Worm (Caenorhabditis elegans) whole organism, L4 larva: ENCODE data around the gene Y60C6A.1.
A peak's percentile ranks its signal among the peaks of the same experiment; 100 is the strongest.

Experiments
- F10B5.3 ChIP-seq: sonication (generic microtip); optimal IDR thresholded peaks from 2 replicates; lab custom pipeline; 2016; ENCODE audit warnings: mild to moderate bottlenecking, missing genetic modification characterization, missing compliant biosample characterization
- F49E8.2 ChIP-seq: sonication (generic microtip); optimal IDR thresholded peaks from 2 replicates; lab custom pipeline; 2016; ENCODE audit warnings: missing compliant biosample characterization, mild to moderate bottlenecking, missing genetic modification characterization, borderline replicate concordance
- T26A8.4 ChIP-seq: fragments of 200-800 bp; sonication (Bioruptor generic); IDR thresholded peaks from 2 replicates; pipeline ENCODE4 v1.3.6; 2022; ENCODE audit warnings: missing genetic modification characterization, missing compliant biosample characterization
- aha-1 ChIP-seq: fragments of 150-350 bp; peaks from one replicate; lab custom pipeline; 2014; ENCODE audit warnings: missing biosample characterization, missing genetic modification characterization
- ceh-20 ChIP-seq: fragments of 200-800 bp; sonication (Bioruptor generic); IDR thresholded peaks from 2 replicates; pipeline ENCODE4 v1.3.6; 2022; ENCODE audit warnings: missing genetic modification reagents, missing genetic modification characterization, missing compliant biosample characterization
- ceh-44 ChIP-seq: fragments of 200-800 bp; sonication (Bioruptor generic); IDR thresholded peaks from 2 replicates; pipeline ENCODE4 v1.3.6; 2022; ENCODE audit warnings: missing genetic modification reagents, missing genetic modification characterization, missing compliant biosample characterization
- ces-1 ChIP-seq: fragments of 150-350 bp; sonication (generic microtip); optimal IDR thresholded peaks from 4 replicates; lab custom pipeline; 2014; ENCODE audit warnings: missing biosample characterization, missing genetic modification reagents, missing genetic modification characterization
- daf-16 ChIP-seq, 3 experiments: sonication (generic microtip); optimal IDR thresholded peaks; 2 replicates each; lab custom pipeline; 2016 to 2017; ENCODE audit warnings: missing genetic modification characterization in 3 of 3, missing genetic modification reagents in 3 of 3, mild to moderate bottlenecking in 2 of 3, missing compliant biosample characterization in 2 of 3, missing biosample characterization in 1 of 3, moderate library complexity in 1 of 3
- daf-19 ChIP-seq: fragments of 200-800 bp; sonication (Bioruptor generic); conservative IDR thresholded peaks from 2 replicates; pipeline ENCODE4 v1.3.6; 2022; ENCODE audit warnings: missing genetic modification characterization, missing compliant biosample characterization
- dmd-9 ChIP-seq: fragments of 200-800 bp; sonication (Bioruptor generic); IDR thresholded peaks from 2 replicates; pipeline ENCODE4 v1.3.6; 2022; ENCODE audit warnings: missing genetic modification reagents, missing genetic modification characterization, missing compliant biosample characterization
- duxl-1 ChIP-seq: sonication (generic microtip); optimal IDR thresholded peaks from 2 replicates; lab custom pipeline; 2016; ENCODE audit warnings: mild to moderate bottlenecking, missing genetic modification characterization, moderate library complexity, missing compliant biosample characterization; ENCODE audit not compliant: poor library complexity
- fkh-10 ChIP-seq: fragments of 150-350 bp; optimal IDR thresholded peaks from 2 replicates; lab custom pipeline; 2014; ENCODE audit warnings: missing biosample characterization, missing genetic modification reagents, missing genetic modification characterization
- gei-8 ChIP-seq: fragments of 200-800 bp; sonication (Bioruptor generic); optimal IDR thresholded peaks from 2 replicates; lab custom pipeline; 2018; ENCODE audit warnings: mild to moderate bottlenecking, missing genetic modification characterization, missing compliant biosample characterization
- hif-1 ChIP-seq, 2 experiments: sonication (generic microtip); optimal IDR thresholded peaks; 2 replicates each; lab custom pipeline; 2016 to 2017; ENCODE audit warnings: missing compliant biosample characterization in 2 of 2, missing genetic modification characterization in 2 of 2, missing genetic modification reagents in 2 of 2, missing genotype in 2 of 2, mild to moderate bottlenecking in 1 of 2
- hlh-11 ChIP-seq: fragments of 200-800 bp; sonication (Bioruptor generic); optimal IDR thresholded peaks from 2 replicates; lab custom pipeline; 2018; ENCODE audit warnings: mild to moderate bottlenecking, missing genetic modification characterization, missing compliant biosample characterization
- hlh-30 ChIP-seq: sonication (generic microtip); optimal IDR thresholded peaks from 2 replicates; lab custom pipeline; 2017; ENCODE audit warnings: antibody characterized with exemption, mild to moderate bottlenecking, missing genetic modification characterization, missing compliant biosample characterization; ENCODE audit not compliant: insufficient read depth
- jun-1 ChIP-seq: fragments of 150-350 bp; optimal IDR thresholded peaks from 2 replicates; lab custom pipeline; 2014; ENCODE audit warnings: missing biosample characterization, missing genetic modification reagents, missing genetic modification characterization
- lir-3 ChIP-seq: sonication (generic microtip); optimal IDR thresholded peaks from 2 replicates; lab custom pipeline; 2016; ENCODE audit warnings: mild to moderate bottlenecking, missing genetic modification characterization, missing compliant biosample characterization
- mes-2 ChIP-seq: sonication (generic microtip); optimal IDR thresholded peaks from 2 replicates; lab custom pipeline; 2016; ENCODE audit warnings: missing genotype, mild to moderate bottlenecking, missing genetic modification characterization, missing compliant biosample characterization; ENCODE audit not compliant: poor library complexity, severe bottlenecking
- mxl-2 ChIP-seq: fragments of 200-800 bp; sonication (Bioruptor generic); conservative IDR thresholded peaks from 2 replicates; pipeline ENCODE4 v1.3.6; 2022; ENCODE audit warnings: missing genetic modification reagents, missing genetic modification characterization, missing compliant biosample characterization
- mxl-3 ChIP-seq: fragments of 200-800 bp; sonication (Bioruptor generic); optimal IDR thresholded peaks from 2 replicates; lab custom pipeline; 2018; ENCODE audit warnings: mild to moderate bottlenecking, missing genetic modification characterization, missing compliant biosample characterization
- nhr-237 ChIP-seq: sonication (generic microtip); optimal IDR thresholded peaks from 2 replicates; lab custom pipeline; 2017; ENCODE audit warnings: missing biosample characterization, missing genetic modification characterization
- nhr-25 ChIP-seq: sonication (generic microtip); optimal IDR thresholded peaks from 2 replicates; lab custom pipeline; 2017; ENCODE audit warnings: missing genetic modification characterization, mild to moderate bottlenecking, missing compliant biosample characterization, antibody characterized with exemption, moderate library complexity, borderline replicate concordance; ENCODE audit not compliant: insufficient read depth
- php-3 ChIP-seq: fragments of 200-800 bp; sonication (Bioruptor generic); IDR thresholded peaks from 2 replicates; pipeline ENCODE4 v1.3.6; 2022; ENCODE audit warnings: missing genetic modification reagents, missing genetic modification characterization, missing compliant biosample characterization
- pqm-1 ChIP-seq: sonication (generic microtip); optimal IDR thresholded peaks from 2 replicates; lab custom pipeline; 2017; ENCODE audit warnings: missing biosample characterization, missing genetic modification characterization
- rbr-2 ChIP-seq: sonication (generic microtip); optimal IDR thresholded peaks from 2 replicates; lab custom pipeline; 2016; ENCODE audit warnings: missing genotype, missing genetic modification characterization, missing compliant biosample characterization
- saeg-2 ChIP-seq: fragments of 200-800 bp; sonication (Bioruptor generic); IDR thresholded peaks from 2 replicates; pipeline ENCODE4 v1.3.6; 2022; ENCODE audit warnings: missing genetic modification reagents, missing genetic modification characterization, missing compliant biosample characterization
- set-16 ChIP-seq: fragments of 200-800 bp; sonication (Bioruptor generic); IDR thresholded peaks from 2 replicates; pipeline ENCODE4 v1.3.6; 2022; ENCODE audit warnings: missing genetic modification reagents, missing genetic modification characterization, missing compliant biosample characterization
- snpc-4 ChIP-seq: fragments of 150-350 bp; optimal IDR thresholded peaks from 2 replicates; lab custom pipeline; 2014; ENCODE audit warnings: missing biosample characterization, missing genetic modification characterization
- unc-39 ChIP-seq: sonication (generic microtip); optimal IDR thresholded peaks from 2 replicates; lab custom pipeline; 2017; ENCODE audit warnings: missing biosample characterization, missing genetic modification characterization
- unc-62 ChIP-seq, 3 experiments: fragments of 150-350 bp in 1 of 3; sonication (generic microtip); optimal IDR thresholded peaks in 2 of 3; peaks in 1 of 3; 1 replicate in 1 of 3; 2 replicates in 2 of 3; lab custom pipeline; 2014 to 2017; ENCODE audit warnings: missing biosample characterization in 3 of 3, missing genetic modification characterization in 3 of 3, missing genetic modification reagents in 3 of 3, missing genotype in 1 of 3
- zfp-3 ChIP-seq: fragments of 200-800 bp; sonication (Bioruptor generic); conservative IDR thresholded peaks from 2 replicates; pipeline ENCODE4 v1.3.6; 2022; ENCODE audit warnings: missing genetic modification reagents, missing genetic modification characterization, missing compliant biosample characterization
- ztf-7 ChIP-seq: fragments of 150-350 bp; optimal IDR thresholded peaks from 2 replicates; lab custom pipeline; 2014; ENCODE audit warnings: missing biosample characterization, missing genetic modification characterization

Y60C6A.1 gene

ce11 chrV:4775140-4775539 lies 8.3 kb upstream of the Y60C6A.1 start:
- TF ChIP-seq php-3 (GFP tag; lab: Robert Waterston, UW), result no peak
- TF ChIP-seq duxl-1 (tag; lab: Kevin White, UChicago), result no peak
- no peak for TF ChIP-seq ztf-7 (tag; lab: Kevin White, UChicago)
- peak in 1 of 2 experiments; percentile 68 for TF ChIP-seq unc-62 (GFP tag; optimal IDR thresholded peaks at IDR 0.05 in 1 of 2; lab: Kevin White, UChicago)
- TF ChIP-seq unc-62 (tag; optimal IDR thresholded peaks at IDR 0.05; lab: Kevin White, UChicago), result no peak
- TF ChIP-seq ceh-20, result 0 out of 2 replicates have a peak, but pooled peaks have one; percentile 32
- no peak for TF ChIP-seq snpc-4
- no peak for TF ChIP-seq pqm-1 (tag; lab: Kevin White, UChicago)
- TF ChIP-seq daf-19 (GFP tag; lab: Robert Waterston, UW), result no peak
- no peak for TF ChIP-seq mxl-3 (GFP tag; lab: Kevin White, UChicago)
- TF ChIP-seq saeg-2 (GFP tag; lab: Robert Waterston, UW), result no peak
- no peak for TF ChIP-seq jun-1 (tag; lab: Kevin White, UChicago)

ce11 chrV:4777388-4777986 lies 5.9 kb upstream of the Y60C6A.1 start, which contains the start of gene C18G1.1:
Gene C18G1.1 (plus strand): TSS chrV:4777960.
- TF ChIP-seq dmd-9 (GFP tag; lab: Robert Waterston, UW) (no peak), unc-62 (GFP tag; optimal IDR thresholded peaks at IDR 0.05 in 1 of 2; lab: Kevin White, UChicago) (peak in 1 of 2 experiments; percentile 94), unc-62 (tag; optimal IDR thresholded peaks at IDR 0.05; lab: Kevin White, UChicago) (no peak), mxl-2 (GFP tag; lab: Robert Waterston, UW) (no peak)

ce11 chrV:4785333-4785852 lies 2.0 kb downstream of the Y60C6A.1 start, which contains the start of the genes Y60C6A.2 and Y60C6A.3:
Gene Y60C6A.2 (minus strand): TSS chrV:4785433.
Gene Y60C6A.3 (plus strand): TSS chrV:4785802.
- TF ChIP-seq hlh-30 (tag; lab: Kevin White, UChicago), result no peak
- TF ChIP-seq aha-1, result peak; percentile 44

ce11 chrV:4787166-4787565 lies 3.8 kb downstream of the Y60C6A.1 start, which contains the start of gene R02F11.9:
Gene R02F11.9 (plus strand): TSS chrV:4787466.
- TF ChIP-seq hlh-11 (tag; lab: Kevin White, UChicago), result no peak
- TF ChIP-seq ceh-44, result no peak
- no peak for TF ChIP-seq T26A8.4
- no peak for TF ChIP-seq rbr-2 (tag; lab: Kevin White, UChicago)
- no peak for TF ChIP-seq daf-19 (GFP tag; lab: Robert Waterston, UW)
- TF ChIP-seq, all 104 proteins: peak for 0

- peak in 1 of 2 experiments; percentile 32 for TF ChIP-seq unc-62 (GFP tag; optimal IDR thresholded peaks at IDR 0.05 in 1 of 2; lab: Kevin White, UChicago)
- no peak for TF ChIP-seq unc-62 (tag; optimal IDR thresholded peaks at IDR 0.05; lab: Kevin White, UChicago)
- TF ChIP-seq daf-16 (GFP tag; optimal IDR thresholded peaks at IDR 0.05; lab: Kevin White, UChicago), result no peak
- TF ChIP-seq daf-16 (tag; optimal IDR thresholded peaks at IDR 0.05; lab: Kevin White, UChicago), result no peak
- no peak for TF ChIP-seq mes-2 (tag; lab: Kevin White, UChicago)
- peak; percentile 91 for TF ChIP-seq aha-1
Observed at ce11 chrV:4787836-4788235, 4.4 kb downstream of the Y60C6A.1 start.

- no peak for TF ChIP-seq lir-3 (tag; lab: Kevin White, UChicago)
- peak; percentile 37 for TF ChIP-seq aha-1
- no peak for TF ChIP-seq T26A8.4
Observed at ce11 chrV:4788823-4789222, 5.4 kb downstream of the Y60C6A.1 start, which contains the start of gene R02F11.10. Gene R02F11.10 (plus strand): TSS chrV:4789123.

- TF ChIP-seq ztf-7 (tag; lab: Kevin White, UChicago), result no peak
- no peak for TF ChIP-seq fkh-10 (GFP tag; lab: Kevin White, UChicago)
- TF ChIP-seq F10B5.3, result no peak
- TF ChIP-seq zfp-3 (GFP tag; lab: Robert Waterston, UW), result no peak
- TF ChIP-seq ces-1, result no peak
- no peak for TF ChIP-seq mxl-2 (GFP tag; lab: Robert Waterston, UW)
- TF ChIP-seq nhr-237 (tag; lab: Kevin White, UChicago), result no peak
- TF ChIP-seq F49E8.2 (tag; lab: Kevin White, UChicago), result no peak
- TF ChIP-seq set-16, result no peak
- TF ChIP-seq daf-16 (GFP tag; optimal IDR thresholded peaks at IDR 0.05; lab: Kevin White, UChicago), result no peak
- TF ChIP-seq daf-16 (tag; optimal IDR thresholded peaks at IDR 0.05; lab: Kevin White, UChicago), result no peak
- no peak for TF ChIP-seq nhr-25 (tag; lab: Kevin White, UChicago)
- no peak for TF ChIP-seq unc-39 (tag; lab: Kevin White, UChicago)
- TF ChIP-seq hif-1 (tag; optimal IDR thresholded peaks at IDR 0.05; lab: Kevin White, UChicago), result no peak
- TF ChIP-seq gei-8 (GFP tag; lab: Kevin White, UChicago), result no peak
- TF ChIP-seq snpc-4, result no peak
Observed at ce11 chrV:4790368-4790767, 7.0 kb downstream of the Y60C6A.1 start, which contains the start of gene R02F11.12. Gene R02F11.12 (plus strand): TSS chrV:4790668.
